Fruit fly (Drosophila melanogaster): Measurements from ENCODE around the gene CG8475.
A peak's percentile ranks its signal among the peaks of the same experiment; 100 is the strongest.

Gene CG8475

DNA sequence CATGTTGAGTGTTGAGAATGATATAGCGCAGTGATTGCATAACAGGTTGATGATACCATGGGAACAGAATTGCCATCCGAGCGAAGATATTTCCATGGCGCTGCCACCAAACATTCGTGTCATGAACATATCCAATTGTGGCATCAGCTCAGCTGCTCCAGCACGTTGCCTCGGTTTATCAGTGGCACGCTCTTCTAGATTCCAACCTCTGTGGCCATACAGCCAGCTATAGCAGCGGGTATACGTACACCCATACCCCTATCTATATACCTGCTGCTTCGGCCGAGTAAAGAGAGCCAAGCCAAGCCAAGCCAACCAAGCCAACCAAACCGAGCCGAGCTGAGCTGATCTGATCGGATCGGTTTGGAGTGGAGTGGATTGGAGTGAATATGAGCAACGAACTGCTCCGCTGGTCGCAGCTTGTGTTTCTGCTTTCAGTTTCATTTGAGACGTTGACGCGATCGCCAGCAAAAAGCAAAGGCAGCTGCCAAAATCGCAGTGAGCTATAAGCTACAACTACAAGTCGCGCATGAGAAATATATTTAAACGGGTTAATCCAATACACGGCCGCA lies 48.1 kb downstream of the CG8475 start:
- TF ChIP-seq Crg-1 (GFP tag; optimal IDR thresholded peaks at IDR 0.05), result no peak

DNA sequence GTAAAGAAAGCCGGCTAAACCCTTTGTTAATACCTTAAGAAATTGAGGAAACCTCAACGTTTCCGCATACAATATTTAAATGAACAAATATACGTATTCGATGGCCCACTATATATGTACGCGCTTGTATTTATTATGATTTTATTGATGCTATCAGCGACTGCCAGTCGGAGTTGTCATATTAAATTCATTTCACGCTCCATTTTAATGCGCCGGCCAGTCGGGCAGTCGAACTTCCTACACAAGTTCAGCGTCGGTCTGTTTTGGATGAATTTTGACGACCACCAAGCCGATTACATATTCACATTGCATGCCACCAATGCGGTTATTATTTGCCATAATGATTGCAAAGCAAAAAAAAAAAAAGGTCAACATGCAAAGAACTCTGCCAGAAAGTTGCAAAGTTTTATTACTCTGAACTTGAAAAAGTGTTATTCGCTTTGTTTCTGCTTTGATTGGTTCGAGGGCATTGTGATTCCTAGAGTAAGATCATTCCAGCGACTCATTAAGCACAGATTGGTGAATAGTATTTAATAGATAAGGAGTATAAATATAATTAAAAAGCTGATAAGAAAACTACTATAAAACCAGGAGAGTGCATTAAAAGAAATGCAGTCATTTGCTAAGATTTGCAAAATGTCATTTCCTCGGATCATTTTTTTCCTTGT lies 49.6 kb downstream of the CG8475 start, which contains the start of gene CG31606:
Gene CG31606 (plus strand): TSS at position 618 of the 668 bp plus-strand sequence.
- no peak for TF ChIP-seq CG12768 (GFP tag; optimal IDR thresholded peaks at IDR 0.05)
- TF ChIP-seq CG7101 (tag; optimal IDR thresholded peaks at IDR 0.05), result no peak
- no peak for TF ChIP-seq CG5204 (GFP tag; optimal IDR thresholded peaks at IDR 0.05)
- no peak for TF ChIP-seq CG1620 (GFP tag; optimal IDR thresholded peaks at IDR 0.05)
- no peak for TF ChIP-seq Crg-1 (GFP tag; optimal IDR thresholded peaks at IDR 0.05)
- no peak for TF ChIP-seq CG7045 (GFP tag; optimal IDR thresholded peaks at IDR 0.05)
- TF ChIP-seq bab1 (GFP tag; optimal IDR thresholded peaks at IDR 0.05), result no peak
- TF ChIP-seq ovo (GFP tag; optimal IDR thresholded peaks at IDR 0.05), result no peak
- TF ChIP-seq pad (GFP tag; optimal IDR thresholded peaks at IDR 0.05), result no peak
- TF ChIP-seq tj (GFP tag; optimal IDR thresholded peaks at IDR 0.05), result no peak
- TF ChIP-seq toe (GFP tag; optimal IDR thresholded peaks at IDR 0.05), result no peak
- no peak for TF ChIP-seq cnc (optimal IDR thresholded peaks at IDR 0.05)
- TF ChIP-seq CG14711 (tag; optimal IDR thresholded peaks at IDR 0.05), result no peak
- TF ChIP-seq Clk (GFP tag; optimal IDR thresholded peaks at IDR 0.05), result no peak
- TF ChIP-seq CG11617 (GFP tag; optimal IDR thresholded peaks at IDR 0.05), result no peak
- TF ChIP-seq Mnt (GFP tag; optimal IDR thresholded peaks at IDR 0.05), result no peak
- no peak for TF ChIP-seq kay (GFP tag; ENCODE audit: borderline replicate concordance)
- no peak for TF ChIP-seq cic (GFP tag; optimal IDR thresholded peaks at IDR 0.05)

DNA sequence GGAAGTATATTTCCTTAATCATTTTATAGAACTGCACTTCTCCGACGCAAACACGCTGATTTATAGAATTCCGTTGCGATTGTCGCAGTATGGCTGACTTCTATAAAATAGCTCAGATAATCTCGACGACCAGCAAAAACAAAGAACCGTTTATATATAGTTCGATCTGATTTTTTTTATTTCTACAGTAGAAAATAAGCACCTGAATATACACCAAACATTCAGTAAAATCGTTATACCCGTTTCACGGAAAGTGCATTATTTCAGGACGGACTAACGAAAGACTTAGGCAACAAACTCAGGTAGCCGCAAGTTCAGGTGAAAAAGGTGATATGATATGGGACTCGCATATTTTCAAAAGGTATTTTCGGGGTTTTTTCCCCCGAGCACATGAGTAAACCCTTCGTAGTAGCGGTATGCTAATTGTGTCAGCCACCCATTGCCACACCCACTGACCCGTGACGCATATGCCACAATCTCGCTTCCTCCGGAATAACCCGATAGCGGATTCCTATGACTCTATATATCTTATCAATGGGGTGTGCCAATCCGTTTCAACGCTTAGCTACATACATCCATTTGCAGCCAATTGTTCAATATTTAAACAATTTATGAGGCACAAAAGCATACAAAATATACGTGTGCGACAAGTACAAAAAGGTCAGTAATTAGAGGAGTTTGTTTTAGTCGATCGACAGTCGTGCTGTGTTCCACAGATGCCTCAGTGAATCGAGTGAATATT lies 51.5 kb downstream of the CG8475 start, which contains the start of the genes CG42763 and CG43394:
Gene CG42763 (minus strand): TSS at position 41 of the 742 bp plus-strand sequence.
Gene CG43394 (plus strand): TSS at position 692 of the 742 bp plus-strand sequence.
- TF ChIP-seq CG7045 (GFP tag; optimal IDR thresholded peaks at IDR 0.05) (no peak), CG5204 (GFP tag; optimal IDR thresholded peaks at IDR 0.05) (no peak), pad (GFP tag; optimal IDR thresholded peaks at IDR 0.05) (no peak), CG7101 (tag; optimal IDR thresholded peaks at IDR 0.05) (no peak), Mnt (GFP tag; optimal IDR thresholded peaks at IDR 0.05) (no peak), CG11617 (GFP tag; optimal IDR thresholded peaks at IDR 0.05) (no peak), CG14711 (tag; optimal IDR thresholded peaks at IDR 0.05) (no peak), kay (GFP tag; ENCODE audit: borderline replicate concordance) (peak; percentile 75)

dm6 chr2L:8143947-8144346 lies 52.8 kb downstream of the CG8475 start, which contains the start of gene CG42762:
Gene CG42762, minus strand, starts transcription at chr2L:8144047.
- TF ChIP-seq cnc (optimal IDR thresholded peaks at IDR 0.05), result no peak
- no peak for TF ChIP-seq cic (GFP tag; optimal IDR thresholded peaks at IDR 0.05)
- TF ChIP-seq kay (GFP tag; ENCODE audit: borderline replicate concordance), result no peak
- no peak for TF ChIP-seq CG7045 (GFP tag; optimal IDR thresholded peaks at IDR 0.05)
- no peak for TF ChIP-seq CG5204 (GFP tag; optimal IDR thresholded peaks at IDR 0.05)
- no peak for TF ChIP-seq CG12768 (GFP tag; optimal IDR thresholded peaks at IDR 0.05)
- TF ChIP-seq CG14711 (tag; optimal IDR thresholded peaks at IDR 0.05), result no peak
- TF ChIP-seq CG7101 (tag; optimal IDR thresholded peaks at IDR 0.05), result no peak
- TF ChIP-seq CG11617 (GFP tag; optimal IDR thresholded peaks at IDR 0.05), result no peak
- no peak for TF ChIP-seq tj (GFP tag; optimal IDR thresholded peaks at IDR 0.05)
- TF ChIP-seq Hr96 (GFP tag; optimal IDR thresholded peaks at IDR 0.05), result no peak
- no peak for TF ChIP-seq bab1 (GFP tag; optimal IDR thresholded peaks at IDR 0.05)
- no peak for TF ChIP-seq ovo (GFP tag; optimal IDR thresholded peaks at IDR 0.05)

dm6 chr2L:8142760-8143159 lies 54.0 kb downstream of the CG8475 start:
- TF ChIP-seq CG14711 (tag; optimal IDR thresholded peaks at IDR 0.05) (no peak), CG7045 (GFP tag; optimal IDR thresholded peaks at IDR 0.05) (no peak), toe (GFP tag; optimal IDR thresholded peaks at IDR 0.05) (no peak), CG7101 (tag; optimal IDR thresholded peaks at IDR 0.05) (no peak)
